Worm (Caenorhabditis elegans) whole organism, L4/young adult: Measurements from ENCODE around the gene F10E9.5.
"Not testable (repeated sequence)": the region's sequence is repeated elsewhere in the genome, so short reads cannot be mapped to it uniquely, and the experiment has no call there.

ENCODE experiments used
- W03F9.2 ChIP-seq: fragments of 150-350 bp; optimal IDR thresholded peaks from 2 replicates; lab custom pipeline; 2014; ENCODE audit warnings: missing biosample characterization, missing genetic modification characterization
- dao-5 ChIP-seq: sonication (generic microtip); optimal IDR thresholded peaks from 2 replicates; lab custom pipeline; 2016; ENCODE audit warnings: missing genotype, missing genetic modification characterization, moderate library complexity, missing compliant biosample characterization
- him-1 ChIP-seq: sonication (generic microtip); optimal IDR thresholded peaks from 2 replicates; lab custom pipeline; 2016; ENCODE audit warnings: missing genotype, missing genetic modification reagents, missing genetic modification characterization, missing compliant biosample characterization

The F10E9.5 gene

ce11 chrIII:8310239-8311057 is 3.1 kb downstream of the F10E9.5 start, which contains the start of gene F10E9.3:
Gene F10E9.3, plus strand, starts transcription at chrIII:8311007.
- TF ChIP-seq W03F9.2 (no peak), him-1 (tag; lab: Kevin White, UChicago) (no peak), dao-5 (tag; lab: Kevin White, UChicago) (no peak)

- TF ChIP-seq W03F9.2 (no peak), dao-5 (tag; lab: Kevin White, UChicago) (no peak), him-1 (tag; lab: Kevin White, UChicago) (no peak)
Observed at ce11 chrIII:8312393-8312792, 5.0 kb downstream of the F10E9.5 start, which contains the start of gene F10E9.2. Gene F10E9.2, plus strand, starts transcription at chrIII:8312693.

ce11 chrIII:8318488-8318887 is 11.1 kb downstream of the F10E9.5 start, which contains the start of gene sas-4:
Gene sas-4, minus strand, starts transcription at chrIII:8318588.
- TF ChIP-seq W03F9.2: no peak
- TF ChIP-seq dao-5 (tag; lab: Kevin White, UChicago): no peak
- TF ChIP-seq him-1 (tag; lab: Kevin White, UChicago): no peak

ce11 chrIII:8319100-8319499 is 11.7 kb downstream of the F10E9.5 start, which contains the start of gene F10E9.11:
Gene F10E9.11, minus strand, starts transcription at chrIII:8319260.
- TF ChIP-seq W03F9.2 (peak; percentile 80), dao-5 (tag; lab: Kevin White, UChicago) (no peak)

ce11 chrIII:8320183-8320582 is 12.8 kb downstream of the F10E9.5 start, which contains the start of gene F10E9.10:
Gene F10E9.10, minus strand, starts transcription at chrIII:8320283.
- TF ChIP-seq him-1 (tag; lab: Kevin White, UChicago) (no peak), W03F9.2 (no peak), dao-5 (tag; lab: Kevin White, UChicago) (no peak)

ce11 chrIII:8321225-8321624 is 13.8 kb downstream of the F10E9.5 start:
- TF ChIP-seq him-1 (tag; lab: Kevin White, UChicago) (no peak), W03F9.2 (no peak), dao-5 (tag; lab: Kevin White, UChicago) (no peak)

- TF ChIP-seq him-1 (tag; lab: Kevin White, UChicago) (no peak), dao-5 (tag; lab: Kevin White, UChicago) (no peak), W03F9.2 (no peak)
Observed at ce11 chrIII:8322645-8323213, 15.3 kb downstream of the F10E9.5 start, which contains the start of gene F10E9.1. Gene F10E9.1, plus strand, starts transcription at chrIII:8323163.

ce11 chrIII:8324412-8324811 is 17.0 kb downstream of the F10E9.5 start, which contains the start of gene F10E9.12:
Gene F10E9.12, plus strand, starts transcription at chrIII:8324542.
- TF ChIP-seq dao-5 (tag; lab: Kevin White, UChicago): no peak
- no peak for TF ChIP-seq him-1 (tag; lab: Kevin White, UChicago)
- TF ChIP-seq W03F9.2: no peak

- TF ChIP-seq him-1 (tag; lab: Kevin White, UChicago): no peak
- no peak for TF ChIP-seq dao-5 (tag; lab: Kevin White, UChicago)
- TF ChIP-seq W03F9.2: no peak
Observed at ce11 chrIII:8325574-8326513, 18.5 kb downstream of the F10E9.5 start, which contains the start of gene ZC262.13. Gene ZC262.13, plus strand, starts transcription at chrIII:8326214.

ce11 chrIII:8331211-8331610 is 23.8 kb downstream of the F10E9.5 start, which contains the start of gene iglr-2:
Gene iglr-2, minus strand, starts transcription at chrIII:8331311.
- TF ChIP-seq dao-5 (tag; lab: Kevin White, UChicago): no peak
- TF ChIP-seq him-1 (tag; lab: Kevin White, UChicago): no peak
- no peak for TF ChIP-seq W03F9.2

- TF ChIP-seq dao-5 (tag; lab: Kevin White, UChicago) (no peak), W03F9.2 (peak; percentile 19)
Observed at ce11 chrIII:8331779-8332178, 24.4 kb downstream of the F10E9.5 start, which contains the start of the genes mrps-18A and ZC262.2. Gene mrps-18A, minus strand, starts transcription at chrIII:8331919. Gene ZC262.2, plus strand, starts transcription at chrIII:8332062.

ce11 chrIII:8334432-8334831 is 27.0 kb downstream of the F10E9.5 start, which contains the start of gene ZC262.4:
Gene ZC262.4, minus strand, starts transcription at chrIII:8334532.
- no peak for TF ChIP-seq dao-5 (tag; lab: Kevin White, UChicago)
- TF ChIP-seq him-1 (tag; lab: Kevin White, UChicago): no peak
- no peak for TF ChIP-seq W03F9.2

ce11 chrIII:8339372-8339771 is 32.0 kb downstream of the F10E9.5 start, which contains the start of gene clc-28:
Gene clc-28, minus strand, starts transcription at chrIII:8339472.
- not testable (repeated sequence) for TF ChIP-seq dao-5 (tag; lab: Kevin White, UChicago); him-1 (tag; lab: Kevin White, UChicago); W03F9.2
